Worm (Caenorhabditis elegans) whole organism, late embryonic: Measurements from ENCODE around the gene srh-234.

Experiments used
- Y22D7AL.16 ChIP-seq: sonication (generic microtip); optimal IDR thresholded peaks from 2 replicates; lab custom pipeline; 2016; ENCODE audit warnings: missing genetic modification characterization, missing compliant biosample characterization
- ceh-9 ChIP-seq: sonication (generic microtip); optimal IDR thresholded peaks from 2 replicates; lab custom pipeline; 2016; ENCODE audit warnings: mild to moderate bottlenecking, missing genetic modification characterization, inconsistent platforms, missing compliant biosample characterization
- fkh-10 ChIP-seq: fragments of 150-350 bp; optimal IDR thresholded peaks from 2 replicates; lab custom pipeline; 2014; ENCODE audit warnings: missing biosample characterization, missing genetic modification reagents, missing genetic modification characterization
- lin-11 ChIP-seq: fragments of 200-800 bp; sonication (Bioruptor generic); optimal IDR thresholded peaks from 2 replicates; lab custom pipeline; 2018; ENCODE audit warnings: mild to moderate bottlenecking, missing genetic modification characterization, missing compliant biosample characterization
- nfya-1 ChIP-seq: sonication (generic microtip); optimal IDR thresholded peaks from 2 replicates; lab custom pipeline; 2017; ENCODE audit warnings: missing genetic modification characterization, mild to moderate bottlenecking, missing compliant biosample characterization, antibody characterized with exemption, moderate library complexity
- nhr-11 ChIP-seq: fragments of 150-350 bp; optimal IDR thresholded peaks from 2 replicates; lab custom pipeline; 2014; ENCODE audit warnings: missing biosample characterization, missing genetic modification characterization
- npax-4 ChIP-seq: sonication (generic microtip); optimal IDR thresholded peaks from 2 replicates; lab custom pipeline; 2016; ENCODE audit warnings: missing genetic modification characterization, missing compliant biosample characterization
- pag-3 ChIP-seq: sonication (generic microtip); optimal IDR thresholded peaks from 2 replicates; lab custom pipeline; 2016; ENCODE audit warnings: missing compliant biosample characterization, missing genetic modification characterization, borderline replicate concordance
- pha-4 ChIP-seq: fragments of 150-350 bp; optimal IDR thresholded peaks from 2 replicates; lab custom pipeline; 2018; ENCODE audit warnings: missing biosample characterization, missing genetic modification reagents, missing genetic modification characterization
- syd-9 ChIP-seq: sonication (generic microtip); optimal IDR thresholded peaks from 2 replicates; lab custom pipeline; 2016; ENCODE audit warnings: mild to moderate bottlenecking, missing genetic modification characterization, moderate library complexity, missing compliant biosample characterization
- tbx-2 ChIP-seq: sonication (generic microtip); optimal IDR thresholded peaks from 2 replicates; lab custom pipeline; 2016; ENCODE audit warnings: missing genetic modification characterization, missing compliant biosample characterization
- unc-55 ChIP-seq: sonication (generic microtip); optimal IDR thresholded peaks from 2 replicates; lab custom pipeline; 2017; ENCODE audit warnings: missing biosample characterization, missing genetic modification reagents, missing genetic modification characterization

ce11 chrV:7631732-7632131 is 19.9 kb downstream of the srh-234 start, which contains the start of gene srd-25:
- TF ChIP-seq lin-11: no peak
- no peak for TF ChIP-seq nhr-11
- TF ChIP-seq ceh-9 (tag; lab: Kevin White, UChicago): no peak
- no peak for TF ChIP-seq pag-3 (tag; lab: Kevin White, UChicago)
- TF ChIP-seq syd-9: no peak
- no peak for TF ChIP-seq unc-55 (GFP tag; lab: Kevin White, UChicago)
- TF ChIP-seq nfya-1 (tag; lab: Kevin White, UChicago): no peak
- no peak for TF ChIP-seq Y22D7AL.16 (tag; lab: Kevin White, UChicago)
- TF ChIP-seq tbx-2 (tag; lab: Kevin White, UChicago): no peak
- no peak for TF ChIP-seq pha-4 (tag; lab: Kevin White, UChicago)
- no peak for TF ChIP-seq fkh-10 (GFP tag; lab: Kevin White, UChicago)
- no peak for TF ChIP-seq npax-4 (tag; lab: Kevin White, UChicago)
